Fruit fly (Drosophila melanogaster): Measurements from ENCODE around the gene IntS10.

DNA sequence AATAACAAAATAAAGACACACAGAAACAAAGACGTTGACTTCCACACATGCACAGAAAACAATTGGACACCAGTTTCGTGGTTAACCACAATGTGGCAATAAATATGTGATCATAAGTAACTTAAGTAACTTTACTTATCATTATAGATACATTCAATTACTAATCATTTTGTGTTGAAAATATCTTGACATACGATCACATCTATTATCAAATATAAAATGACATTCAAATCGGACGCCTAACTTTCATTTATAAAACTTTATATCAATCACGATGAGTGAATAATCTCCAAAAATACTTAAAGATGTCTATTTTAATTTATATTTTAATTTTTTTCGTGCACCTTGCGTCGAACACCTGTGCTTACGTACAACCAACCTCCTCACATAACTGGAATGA is 28.0 kb upstream of the IntS10 start:
- TF ChIP-seq cic (GFP tag; optimal IDR thresholded peaks at IDR 0.05) (no peak), CG1620 (GFP tag; optimal IDR thresholded peaks at IDR 0.05) (no peak), bab1 (GFP tag; optimal IDR thresholded peaks at IDR 0.05) (no peak), CG5204 (GFP tag; optimal IDR thresholded peaks at IDR 0.05) (no peak), Clk (GFP tag; optimal IDR thresholded peaks at IDR 0.05) (no peak), pad (GFP tag; optimal IDR thresholded peaks at IDR 0.05) (no peak), CG7101 (tag; optimal IDR thresholded peaks at IDR 0.05) (no peak)
